Worm (Caenorhabditis elegans): ENCODE results near the gene aat-6.

- no peak for TF ChIP-seq mdt-29 (GFP tag; IDR thresholded peaks at IDR 0.05)
- no peak for TF ChIP-seq daf-8 (GFP tag; IDR thresholded peaks at IDR 0.05)
- TF ChIP-seq F26F4.8 (GFP tag; conservative IDR thresholded peaks at IDR 0.05), result no peak
- no peak for TF ChIP-seq tag-97 (GFP tag; IDR thresholded peaks at IDR 0.05)
- TF ChIP-seq attf-4 (tag; optimal IDR thresholded peaks at IDR 0.05), result no peak
- TF ChIP-seq egl-27 (tag; optimal IDR thresholded peaks at IDR 0.05), result no peak
- TF ChIP-seq lin-13 (GFP tag; optimal IDR thresholded peaks at IDR 0.05), result no peak
- no peak for TF ChIP-seq lsy-2 (tag; optimal IDR thresholded peaks at IDR 0.05)
- no peak for TF ChIP-seq nhr-76 (tag; optimal IDR thresholded peaks at IDR 0.05)
- no peak for TF ChIP-seq F44E2.7 (GFP tag; IDR thresholded peaks at IDR 0.05)
- no peak for TF ChIP-seq mep-1 (tag; optimal IDR thresholded peaks at IDR 0.05)
- no peak for TF ChIP-seq T26A8.4 (GFP tag; IDR thresholded peaks at IDR 0.05)
- no peak for TF ChIP-seq daf-12 (tag; optimal IDR thresholded peaks at IDR 0.05)
These were observed 49.8 kb upstream of the aat-6 start, which contains the start of the genes C55A6.11 and C55A6.7 for ce11 chrV:11520215-11520614.
